Worm (Caenorhabditis elegans) whole organism, mixed stage, embryonic: Measurements from ENCODE around the gene mcm-5.

Experiments
- M03D4.4 ChIP-seq: sonication (generic microtip); optimal IDR thresholded peaks from 2 replicates; lab custom pipeline; 2017; ENCODE audit warnings: mild to moderate bottlenecking, missing genetic modification characterization, missing compliant biosample characterization
- bed-3 ChIP-seq: fragments of 200-800 bp; sonication (Bioruptor generic); optimal IDR thresholded peaks from 3 replicates; lab custom pipeline; 2018; ENCODE audit warnings: mild to moderate bottlenecking, missing genetic modification characterization, moderate library complexity, missing compliant biosample characterization
- blmp-1 ChIP-seq: fragments of 150-350 bp; optimal IDR thresholded peaks from 2 replicates; lab custom pipeline; 2014; ENCODE audit warnings: missing biosample characterization, missing genetic modification characterization
- ceh-39 ChIP-seq: fragments of 150-350 bp; optimal IDR thresholded peaks from 2 replicates; lab custom pipeline; 2014; ENCODE audit warnings: missing biosample characterization, missing genetic modification characterization
- ceh-43 ChIP-seq: fragments of 200-800 bp; sonication (Bioruptor generic); optimal IDR thresholded peaks from 2 replicates; lab custom pipeline; 2018; ENCODE audit warnings: mild to moderate bottlenecking, missing genetic modification characterization, moderate library complexity, missing compliant biosample characterization
- ceh-83 ChIP-seq: fragments of 200-800 bp; sonication (Bioruptor generic); optimal IDR thresholded peaks from 2 replicates; lab custom pipeline; 2018; ENCODE audit warnings: mild to moderate bottlenecking, missing genetic modification characterization, missing compliant biosample characterization
- ces-1 ChIP-seq: fragments of 150-350 bp; optimal IDR thresholded peaks from 2 replicates; lab custom pipeline; 2014; ENCODE audit warnings: missing biosample characterization, missing genetic modification reagents, missing genetic modification characterization
- cnd-1 ChIP-seq: fragments of 200-800 bp; sonication (Bioruptor generic); optimal IDR thresholded peaks from 2 replicates; lab custom pipeline; 2018; ENCODE audit warnings: mild to moderate bottlenecking, missing genetic modification characterization, missing compliant biosample characterization
- drap-1 ChIP-seq: fragments of 200-800 bp; sonication (Bioruptor generic); optimal IDR thresholded peaks from 3 replicates; lab custom pipeline; 2018; ENCODE audit warnings: mild to moderate bottlenecking, missing genetic modification characterization, missing compliant biosample characterization
- elt-1 ChIP-seq: sonication (generic microtip); optimal IDR thresholded peaks from 2 replicates; lab custom pipeline; 2017; ENCODE audit warnings: missing genetic modification characterization, mild to moderate bottlenecking, missing compliant biosample characterization, antibody characterized with exemption, moderate library complexity, borderline replicate concordance; ENCODE audit not compliant: insufficient read depth
- flh-1 ChIP-seq: fragments of 200-800 bp; sonication (Bioruptor generic); optimal IDR thresholded peaks from 2 replicates; lab custom pipeline; 2018; ENCODE audit warnings: mild to moderate bottlenecking, missing genetic modification characterization, moderate library complexity, missing compliant biosample characterization
- ham-2 ChIP-seq: fragments of 200-800 bp; sonication (Bioruptor generic); optimal IDR thresholded peaks from 2 replicates; lab custom pipeline; 2018; ENCODE audit warnings: mild to moderate bottlenecking, missing genetic modification characterization, missing compliant biosample characterization
- hlh-1 ChIP-seq: fragments of 150-350 bp; optimal IDR thresholded peaks from 2 replicates; lab custom pipeline; 2014; ENCODE audit warnings: missing biosample characterization, missing genetic modification reagents, missing genetic modification characterization
- lin-13 ChIP-seq: fragments of 150-350 bp; optimal IDR thresholded peaks from 2 replicates; lab custom pipeline; 2014; ENCODE audit warnings: missing biosample characterization, missing genetic modification characterization
- lin-32 ChIP-seq: fragments of 200-800 bp; sonication (Bioruptor generic); optimal IDR thresholded peaks from 2 replicates; lab custom pipeline; 2018; ENCODE audit warnings: mild to moderate bottlenecking, missing genetic modification characterization, missing compliant biosample characterization
- lsy-2 ChIP-seq: fragments of 150-350 bp; optimal IDR thresholded peaks from 2 replicates; lab custom pipeline; 2014; ENCODE audit warnings: missing biosample characterization, missing genetic modification characterization
- mab-5 ChIP-seq: fragments of 150-350 bp; optimal IDR thresholded peaks from 2 replicates; lab custom pipeline; 2014; ENCODE audit warnings: missing biosample characterization, missing genetic modification characterization
- mep-1 ChIP-seq: fragments of 150-350 bp; optimal IDR thresholded peaks from 2 replicates; lab custom pipeline; 2017; ENCODE audit warnings: missing biosample characterization, missing genetic modification reagents, missing genetic modification characterization, inconsistent platforms
- mls-2 ChIP-seq: sonication (generic microtip); optimal IDR thresholded peaks from 2 replicates; lab custom pipeline; 2016; ENCODE audit warnings: mild to moderate bottlenecking, missing genetic modification characterization, moderate library complexity, missing compliant biosample characterization
- nhr-12 ChIP-seq: fragments of 150-350 bp; optimal IDR thresholded peaks from 2 replicates; lab custom pipeline; 2014; ENCODE audit warnings: missing biosample characterization, missing genetic modification characterization
- nhr-2 ChIP-seq: fragments of 150-350 bp; optimal IDR thresholded peaks from 2 replicates; lab custom pipeline; 2014; ENCODE audit warnings: missing biosample characterization, missing genetic modification characterization
- nhr-237 ChIP-seq: fragments of 150-350 bp; optimal IDR thresholded peaks from 2 replicates; lab custom pipeline; 2014; ENCODE audit warnings: missing biosample characterization, missing genetic modification characterization
- nhr-28 ChIP-seq: fragments of 150-350 bp; optimal IDR thresholded peaks from 2 replicates; lab custom pipeline; 2014; ENCODE audit warnings: missing biosample characterization, missing genetic modification characterization
- nhr-76 ChIP-seq: sonication (generic microtip); optimal IDR thresholded peaks from 2 replicates; lab custom pipeline; 2017; ENCODE audit warnings: missing biosample characterization, missing genetic modification characterization
- pha-4 ChIP-seq: fragments of 150-350 bp; optimal IDR thresholded peaks from 2 replicates; lab custom pipeline; 2018; ENCODE audit warnings: missing biosample characterization, missing genetic modification reagents, missing genetic modification characterization
- sem-2 ChIP-seq: fragments of 200-800 bp; sonication (Bioruptor generic); optimal IDR thresholded peaks from 2 replicates; lab custom pipeline; 2018; ENCODE audit warnings: mild to moderate bottlenecking, missing genetic modification characterization, missing compliant biosample characterization
- snpc-4 ChIP-seq: fragments of 150-350 bp; optimal IDR thresholded peaks from 2 replicates; lab custom pipeline; 2014; ENCODE audit warnings: missing biosample characterization, missing genetic modification characterization
- sptf-1 ChIP-seq: sonication (generic microtip); optimal IDR thresholded peaks from 2 replicates; lab custom pipeline; 2017; ENCODE audit warnings: mild to moderate bottlenecking, missing genetic modification characterization, moderate library complexity, missing compliant biosample characterization
- tbx-8 ChIP-seq: fragments of 200-800 bp; sonication (Bioruptor generic); optimal IDR thresholded peaks from 2 replicates; lab custom pipeline; 2018; ENCODE audit warnings: mild to moderate bottlenecking, missing genetic modification characterization, moderate library complexity, missing compliant biosample characterization
- unc-120 ChIP-seq: sonication (generic microtip); optimal IDR thresholded peaks from 2 replicates; lab custom pipeline; 2017; ENCODE audit warnings: missing genetic modification characterization, missing compliant biosample characterization; ENCODE audit not compliant: poor library complexity, severe bottlenecking
- unc-39 ChIP-seq: fragments of 150-350 bp; optimal IDR thresholded peaks from 2 replicates; lab custom pipeline; 2014; ENCODE audit warnings: missing biosample characterization, missing genetic modification characterization
- unc-62 ChIP-seq: fragments of 150-350 bp; optimal IDR thresholded peaks from 2 replicates; lab custom pipeline; 2014; ENCODE audit warnings: missing biosample characterization, missing genetic modification reagents, missing genetic modification characterization
- zip-8 ChIP-seq: fragments of 150-350 bp; optimal IDR thresholded peaks from 2 replicates; lab custom pipeline; 2014; ENCODE audit warnings: missing biosample characterization, missing genetic modification characterization
- ztf-11 ChIP-seq: fragments of 150-350 bp; optimal IDR thresholded peaks from 2 replicates; lab custom pipeline; 2014; ENCODE audit warnings: missing biosample characterization, missing genetic modification characterization

The mcm-5 gene

DNA sequence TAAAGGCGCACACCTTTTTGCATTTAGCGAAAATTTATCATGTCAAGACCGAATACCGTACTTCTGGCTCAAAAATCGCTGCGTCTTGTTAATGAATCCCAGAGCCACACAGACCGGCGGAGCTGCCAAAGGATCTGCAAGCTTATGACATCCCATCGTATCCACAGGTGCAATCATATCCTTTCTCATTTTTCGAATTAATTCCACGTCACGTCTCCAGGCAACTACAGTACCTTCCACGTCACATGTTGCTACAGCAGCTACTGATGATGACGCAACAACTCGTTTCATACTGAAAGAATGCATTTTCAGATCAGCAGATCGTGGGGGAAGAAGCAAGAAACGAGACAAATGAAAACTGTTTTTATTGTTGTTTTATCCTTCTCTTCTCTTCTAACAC lies 2.0 kb upstream of the mcm-5 start, which contains the start of gene R10E4.6:
Gene R10E4.6, plus strand, starts transcription at position 301 of the 400 bp plus-strand sequence.
- TF ChIP-seq zip-8 (tag; lab: Kevin White, UChicago): peak; percentile 88
- no peak for TF ChIP-seq ztf-11

DNA sequence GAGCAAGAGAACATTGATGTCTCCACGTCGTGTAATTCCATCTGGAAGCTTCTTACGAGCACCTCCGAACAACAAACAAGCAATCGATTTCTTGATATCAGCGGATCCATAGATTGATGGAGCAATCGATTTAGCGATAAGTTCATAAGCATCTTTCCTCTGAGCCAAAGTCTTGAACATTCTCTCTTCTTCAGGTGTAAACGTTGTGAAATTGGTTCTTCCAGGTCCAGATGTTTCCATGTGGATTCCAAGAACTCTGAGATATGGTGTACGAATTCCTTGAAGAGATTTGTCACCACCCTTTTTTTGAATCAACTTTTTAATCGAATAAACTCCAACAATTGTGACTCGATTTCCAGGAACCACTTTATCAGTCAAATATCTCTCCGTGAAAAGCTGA lies 1.1 kb downstream of the mcm-5 start:
- TF ChIP-seq lin-32 (GFP tag; lab: Kevin White, UChicago): no peak
- no peak for TF ChIP-seq bed-3 (GFP tag; lab: Kevin White, UChicago)
- TF ChIP-seq nhr-2 (tag; lab: Kevin White, UChicago): no peak
- TF ChIP-seq pha-4 (tag; lab: Kevin White, UChicago): no peak

DNA sequence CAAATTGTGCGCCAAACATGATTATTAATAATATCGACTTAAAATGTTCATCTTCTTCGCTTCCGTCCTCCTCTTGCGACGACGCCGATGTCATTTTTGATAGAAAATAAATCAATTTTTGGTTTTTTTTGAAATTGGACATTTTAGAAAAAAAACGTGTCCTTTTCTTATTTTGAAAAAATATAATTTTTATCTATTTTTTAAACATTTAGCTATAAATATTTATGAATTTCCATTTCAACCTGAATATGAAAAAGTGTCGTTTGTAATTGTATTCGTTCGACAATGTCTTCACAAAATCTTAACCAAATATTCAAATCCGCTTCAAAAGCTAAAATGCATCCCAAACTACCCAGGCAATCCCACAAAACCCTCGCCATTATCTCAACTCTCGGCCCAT lies 3.7 kb downstream of the mcm-5 start, which contains the start of gene R10E4.3:
Gene R10E4.3, minus strand, starts transcription at position 101 of the 400 bp plus-strand sequence.
- TF ChIP-seq nhr-76 (tag; lab: Kevin White, UChicago) (no peak), unc-120 (no peak), blmp-1 (tag; lab: Kevin White, UChicago) (no peak), nhr-12 (tag; lab: Kevin White, UChicago) (no peak), snpc-4 (tag; lab: Kevin White, UChicago) (no peak), unc-39 (tag; lab: Kevin White, UChicago) (no peak), lin-13 (tag; lab: Kevin White, UChicago) (no peak), mab-5 (tag; lab: Kevin White, UChicago) (no peak), flh-1 (GFP tag; lab: Kevin White, UChicago) (no peak)

DNA sequence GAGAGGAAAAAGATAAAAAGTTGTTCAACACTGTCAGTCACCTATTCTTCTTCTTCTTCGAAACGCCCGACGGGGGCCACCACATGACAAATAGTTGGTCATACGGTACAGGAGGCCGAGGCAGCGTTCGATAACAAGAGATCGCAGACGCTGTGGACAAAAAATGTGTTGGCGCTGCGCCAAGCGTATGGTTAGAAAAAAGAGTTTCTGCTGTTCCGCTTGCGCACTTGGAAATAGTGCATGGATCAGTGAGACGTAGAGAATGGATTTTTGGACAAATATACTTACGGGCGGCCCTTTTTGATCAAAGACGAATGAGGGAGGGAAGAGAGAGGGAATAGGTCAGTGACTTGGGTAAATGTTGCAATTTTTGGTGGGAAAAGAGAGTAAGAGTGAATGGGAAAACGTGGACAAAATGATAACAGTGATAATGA lies 6.3 kb downstream of the mcm-5 start:
- TF ChIP-seq cnd-1 (tag; lab: Kevin White, UChicago) (peak; percentile 8), tbx-8 (GFP tag; lab: Kevin White, UChicago) (no peak), ztf-11 (no peak)

DNA sequence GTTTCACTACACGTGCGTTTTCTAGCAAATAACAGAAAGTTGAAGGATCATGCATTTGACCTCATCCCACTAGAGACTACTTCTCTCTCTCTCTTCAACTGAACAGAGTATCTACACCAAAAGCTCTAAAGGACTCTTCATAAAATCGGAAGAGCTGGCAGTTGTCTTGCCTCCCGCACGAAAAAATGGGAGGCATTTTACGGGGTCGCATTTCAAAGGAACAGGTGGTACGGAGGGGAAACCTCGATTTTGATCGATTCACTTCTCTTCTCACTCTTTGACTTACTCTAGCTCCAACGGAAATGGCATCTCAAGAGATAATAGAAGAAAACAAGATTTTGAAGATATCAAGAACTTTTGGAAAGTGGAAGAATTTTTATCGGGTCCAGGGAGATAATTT lies 7.9 kb downstream of the mcm-5 start:
- TF ChIP-seq zip-8 (tag; lab: Kevin White, UChicago): no peak
- TF ChIP-seq unc-120: peak; percentile 81
- TF ChIP-seq nhr-237: no peak
- TF ChIP-seq ham-2: no peak
- TF ChIP-seq mep-1 (tag; lab: Kevin White, UChicago): no peak
- no peak for TF ChIP-seq ceh-43
- no peak for TF ChIP-seq mls-2 (tag; lab: Kevin White, UChicago)
- peak; percentile 10 for TF ChIP-seq ces-1 (GFP tag; lab: Kevin White, UChicago)
- peak; percentile 99 for TF ChIP-seq hlh-1
- peak; percentile 73 for TF ChIP-seq unc-62 (GFP tag; lab: Kevin White, UChicago)
- TF ChIP-seq tbx-8 (GFP tag; lab: Kevin White, UChicago): no peak
- TF ChIP-seq lin-32 (GFP tag; lab: Kevin White, UChicago): no peak

DNA sequence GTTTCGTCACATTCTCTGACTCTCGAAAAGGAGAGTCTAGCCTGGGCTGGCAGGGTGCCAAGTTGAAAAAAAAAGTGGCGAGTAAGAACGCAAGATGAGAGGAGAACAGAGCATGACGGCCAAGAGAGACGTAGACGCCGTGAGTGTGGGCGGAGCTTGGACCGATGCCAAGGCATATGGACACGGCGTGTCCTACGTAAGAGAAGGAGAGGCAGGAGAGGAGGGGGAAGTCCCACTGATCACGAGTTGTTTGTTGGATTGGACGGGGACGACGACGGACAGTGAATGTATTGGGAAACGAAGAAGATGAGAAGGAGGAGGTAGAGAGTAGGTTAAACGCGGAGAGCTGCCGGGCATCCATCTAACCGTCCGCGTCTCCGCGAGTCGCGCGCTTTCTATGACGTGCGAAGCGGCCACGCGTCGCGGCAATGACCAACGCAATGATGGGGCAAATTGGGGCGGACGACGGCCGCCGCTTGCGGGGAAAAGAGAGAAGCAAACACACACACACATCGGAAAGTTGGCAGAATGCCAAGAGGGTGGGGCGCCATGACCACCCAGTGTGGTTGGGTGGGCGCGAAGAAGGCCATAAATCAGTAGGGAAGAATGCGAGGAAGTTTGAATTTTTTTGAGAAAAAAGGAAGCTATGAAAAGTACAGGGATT lies 9.0 kb downstream of the mcm-5 start:
- TF ChIP-seq M03D4.4: peak; percentile 81
- no peak for TF ChIP-seq lin-32 (GFP tag; lab: Kevin White, UChicago)
- TF ChIP-seq ham-2: peak; percentile 98
- TF ChIP-seq flh-1 (GFP tag; lab: Kevin White, UChicago): peak; percentile 40
- peak; percentile 93 for TF ChIP-seq ceh-39 (tag; lab: Kevin White, UChicago)
- peak; percentile 93 for TF ChIP-seq mls-2 (tag; lab: Kevin White, UChicago)
- TF ChIP-seq drap-1 (GFP tag; lab: Kevin White, UChicago): peak; percentile 84
- TF ChIP-seq ceh-83 (GFP tag; lab: Kevin White, UChicago): no peak
- no peak for TF ChIP-seq sem-2 (GFP tag; lab: Kevin White, UChicago)
- peak; percentile 99 for TF ChIP-seq unc-62 (GFP tag; lab: Kevin White, UChicago)
- peak; percentile 60 for TF ChIP-seq unc-39 (tag; lab: Kevin White, UChicago)
- TF ChIP-seq unc-120: peak; percentile 97
- no peak for TF ChIP-seq mab-5 (tag; lab: Kevin White, UChicago)
- peak; percentile 91 for TF ChIP-seq ces-1 (GFP tag; lab: Kevin White, UChicago)
- TF ChIP-seq sptf-1 (tag; lab: Kevin White, UChicago): peak; percentile 74
- TF ChIP-seq ztf-11: peak; percentile 81
- TF ChIP-seq nhr-76 (tag; lab: Kevin White, UChicago): no peak
- TF ChIP-seq cnd-1 (tag; lab: Kevin White, UChicago): peak; percentile 80
- no peak for TF ChIP-seq zip-8 (tag; lab: Kevin White, UChicago)
- no peak for TF ChIP-seq blmp-1 (tag; lab: Kevin White, UChicago)
- TF ChIP-seq nhr-28: no peak
- TF ChIP-seq bed-3 (GFP tag; lab: Kevin White, UChicago): no peak
- peak; percentile 92 for TF ChIP-seq pha-4 (tag; lab: Kevin White, UChicago)
- TF ChIP-seq nhr-12 (tag; lab: Kevin White, UChicago): peak; percentile 86
- peak; percentile 68 for TF ChIP-seq lsy-2
- TF ChIP-seq tbx-8 (GFP tag; lab: Kevin White, UChicago): peak; percentile 61
- TF ChIP-seq mep-1 (tag; lab: Kevin White, UChicago): peak; percentile 94
- TF ChIP-seq lin-13 (tag; lab: Kevin White, UChicago): peak; percentile 64
- peak; percentile 73 for TF ChIP-seq hlh-1
- TF ChIP-seq ceh-43: peak; percentile 69
- peak; percentile 65 for TF ChIP-seq nhr-2 (tag; lab: Kevin White, UChicago)
- peak; percentile 79 for TF ChIP-seq nhr-237
- peak; percentile 48 for TF ChIP-seq elt-1 (tag; lab: Kevin White, UChicago)
